Worm (Caenorhabditis elegans): Measurements from ENCODE around the gene F57B9.8.

DNA sequence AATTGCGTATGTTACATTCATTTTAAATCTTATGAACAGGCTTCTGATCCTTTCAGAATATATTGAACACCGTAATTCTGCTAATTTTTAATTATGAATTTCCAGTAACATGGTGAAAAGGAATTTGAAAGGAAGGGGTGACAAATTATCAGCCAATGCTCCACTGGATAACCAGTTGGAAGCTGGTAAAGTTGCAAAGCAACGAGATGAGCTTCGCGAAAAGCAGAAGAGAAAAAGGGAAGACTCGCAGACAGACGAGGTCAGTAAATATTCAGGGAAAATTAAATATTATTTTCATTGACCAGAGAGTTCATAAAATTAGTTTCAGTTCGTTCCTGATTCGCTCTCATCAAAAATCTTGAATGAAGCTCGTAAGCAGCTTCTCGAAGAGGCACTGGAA is 3.2 kb downstream of the F57B9.8 start, which contains the start of gene byn-1:
- TF ChIP-seq ztf-16 (tag; optimal IDR thresholded peaks at IDR 0.05), result no peak
- no peak for TF ChIP-seq pag-3 (tag; optimal IDR thresholded peaks at IDR 0.05; ENCODE audit: borderline replicate concordance)
- no peak for TF ChIP-seq nhr-11 (tag; optimal IDR thresholded peaks at IDR 0.05)
- no peak for TF ChIP-seq hlh-8 (tag; optimal IDR thresholded peaks at IDR 0.05)
- no peak for TF ChIP-seq ama-1 (optimal IDR thresholded peaks at IDR 0.05)
- no peak for TF ChIP-seq madf-2 (tag; optimal IDR thresholded peaks at IDR 0.05)
- no peak for TF ChIP-seq npax-4 (tag; optimal IDR thresholded peaks at IDR 0.05)
- TF ChIP-seq ceh-2 (tag; optimal IDR thresholded peaks at IDR 0.05), result no peak
- no peak for TF ChIP-seq sdc-2 (tag; optimal IDR thresholded peaks at IDR 0.05)
- no peak for TF ChIP-seq sox-4 (tag; optimal IDR thresholded peaks at IDR 0.05)
- no peak for TF ChIP-seq sox-2 (GFP tag; IDR thresholded peaks at IDR 0.05)
- no peak for TF ChIP-seq ceh-30 (tag; optimal IDR thresholded peaks at IDR 0.05)
- TF ChIP-seq F13H6.1 (tag; optimal IDR thresholded peaks at IDR 0.05), result no peak
